Worm (Caenorhabditis elegans) whole organism, L4/young adult: Measurements from ENCODE around the gene tac-1.

Experiments used
- W03F9.2 ChIP-seq: fragments of 150-350 bp; optimal IDR thresholded peaks from 2 replicates; lab custom pipeline; 2014; ENCODE audit warnings: missing biosample characterization, missing genetic modification characterization
- him-1 ChIP-seq: sonication (generic microtip); optimal IDR thresholded peaks from 2 replicates; lab custom pipeline; 2016; ENCODE audit warnings: missing genotype, missing genetic modification reagents, missing genetic modification characterization, missing compliant biosample characterization

ce11 chrII:14706479-14706878 lies 47.2 kb downstream of the tac-1 start:
- no peak for TF ChIP-seq him-1 (tag; lab: Kevin White, UChicago)
- TF ChIP-seq W03F9.2 = no peak
